Fruit fly (Drosophila melanogaster) whole organism, embryonic: ENCODE measurements around the gene Ppm1.

Experiments used
- Blimp-1 ChIP-seq: fragments of 200-800 bp; sonication (Bioruptor generic); optimal IDR thresholded peaks from 3 replicates; lab custom pipeline; 2018; ENCODE audit warnings: missing biosample characterization, missing genetic modification characterization, mild to moderate bottlenecking, moderate library complexity, missing genetic modification reagents
- CG1024 ChIP-seq: fragments of 200-800 bp; sonication (Bioruptor generic); IDR thresholded peaks from 2 replicates; pipeline ENCODE4 v1.3.6; 2022; ENCODE audit warnings: missing biosample characterization, missing genetic modification characterization
- CG10959 ChIP-seq: fragments of 200-800 bp; sonication (Bioruptor generic); IDR thresholded peaks from 2 replicates; pipeline ENCODE4 v1.3.6; 2022; ENCODE audit warnings: missing biosample characterization, missing genetic modification characterization
- CG11247 ChIP-seq: fragments of 200-800 bp; sonication (Bioruptor generic); IDR thresholded peaks from 2 replicates; pipeline ENCODE4 v1.3.6; 2022; ENCODE audit warnings: missing biosample characterization, missing genetic modification characterization
- CG13624 ChIP-seq: fragments of 200-800 bp; sonication (Bioruptor generic); optimal IDR thresholded peaks from 2 replicates; lab custom pipeline; 2016; ENCODE audit warnings: missing biosample characterization, missing genetic modification characterization
- CG13775 ChIP-seq: fragments of 200-800 bp; sonication (Bioruptor generic); optimal IDR thresholded peaks from 3 replicates; lab custom pipeline; 2017; ENCODE audit warnings: missing biosample characterization, mild to moderate bottlenecking, missing genetic modification characterization
- CG15269 ChIP-seq: fragments of 200-800 bp; sonication (Bioruptor generic); optimal IDR thresholded peaks from 2 replicates; lab custom pipeline; 2018; ENCODE audit warnings: missing biosample characterization, mild to moderate bottlenecking, missing genetic modification characterization, moderate library complexity
- CG1603 ChIP-seq: fragments of 200-800 bp; sonication (Bioruptor generic); optimal IDR thresholded peaks from 2 replicates; lab custom pipeline; 2019; ENCODE audit warnings: missing biosample characterization, mild to moderate bottlenecking, missing genetic modification characterization, moderate library complexity
- CG17328 ChIP-seq: fragments of 200-800 bp; sonication (Bioruptor generic); IDR thresholded peaks from 2 replicates; pipeline ENCODE4 v1.3.6; 2022; ENCODE audit warnings: missing biosample characterization, missing genetic modification characterization
- CG1792 ChIP-seq: fragments of 200-800 bp; sonication (Bioruptor generic); optimal IDR thresholded peaks from 2 replicates; lab custom pipeline; 2016; ENCODE audit warnings: missing biosample characterization, missing genetic modification characterization
- CG18476 ChIP-seq: fragments of 200-800 bp; sonication (Bioruptor generic); optimal IDR thresholded peaks from 2 replicates; lab custom pipeline; 2016; ENCODE audit warnings: missing biosample characterization, mild to moderate bottlenecking, missing genetic modification characterization
- CG2889 ChIP-seq: fragments of 200-800 bp; sonication (Bioruptor generic); IDR thresholded peaks from 3 replicates; pipeline ENCODE4 v1.3.6; 2022; ENCODE audit warnings: missing biosample characterization, missing genetic modification characterization
- CG3995 ChIP-seq: fragments of 200-800 bp; sonication (Bioruptor generic); optimal IDR thresholded peaks from 3 replicates; lab custom pipeline; 2016; ENCODE audit warnings: missing biosample characterization, missing genetic modification characterization
- CG4730 ChIP-seq: fragments of 200-800 bp; sonication (Bioruptor generic); IDR thresholded peaks from 2 replicates; pipeline ENCODE4 v1.3.6; 2022; ENCODE audit warnings: missing biosample characterization, missing genetic modification characterization
- CG4820 ChIP-seq: fragments of 200-800 bp; sonication (Bioruptor generic); optimal IDR thresholded peaks from 3 replicates; lab custom pipeline; 2016; ENCODE audit warnings: missing biosample characterization, missing genetic modification characterization
- CG6175 ChIP-seq: fragments of 200-800 bp; sonication (Bioruptor generic); IDR thresholded peaks from 3 replicates; pipeline ENCODE4 v1.3.6; 2022; ENCODE audit warnings: missing biosample characterization, missing genetic modification characterization
- CG6854 ChIP-seq: fragments of 200-800 bp; sonication (Bioruptor generic); optimal IDR thresholded peaks from 3 replicates; lab custom pipeline; 2017; ENCODE audit warnings: missing biosample characterization, mild to moderate bottlenecking, missing genetic modification characterization
- CG7987 ChIP-seq: fragments of 200-800 bp; sonication (Bioruptor generic); optimal IDR thresholded peaks from 2 replicates; lab custom pipeline; 2018; ENCODE audit warnings: missing biosample characterization, mild to moderate bottlenecking, missing genetic modification characterization, moderate library complexity
- CG8765 ChIP-seq: fragments of 200-800 bp; sonication (Bioruptor generic); IDR thresholded peaks from 2 replicates; pipeline ENCODE4 v1.3.6; 2022; ENCODE audit warnings: missing biosample characterization, missing genetic modification characterization
- D19A ChIP-seq: fragments of 200-800 bp; optimal IDR thresholded peaks from 3 replicates; lab custom pipeline; 2019; ENCODE audit warnings: missing biosample characterization, mild to moderate bottlenecking, missing genetic modification characterization, moderate library complexity
- D19B ChIP-seq: fragments of 200-800 bp; sonication (Bioruptor generic); optimal IDR thresholded peaks from 2 replicates; lab custom pipeline; 2017; ENCODE audit warnings: missing biosample characterization, mild to moderate bottlenecking, missing genetic modification characterization
- Dad ChIP-seq: fragments of 200-800 bp; sonication (Bioruptor generic); optimal IDR thresholded peaks from 3 replicates; lab custom pipeline; 2016; ENCODE audit warnings: missing biosample characterization, missing genetic modification characterization
- Dref ChIP-seq: fragments of 200-800 bp; sonication (Bioruptor generic); IDR thresholded peaks from 2 replicates; pipeline ENCODE4 v1.3.6; 2022; ENCODE audit warnings: missing biosample characterization, missing genetic modification characterization
- H15 ChIP-seq: fragments of 200-800 bp; sonication (Bioruptor generic); IDR thresholded peaks from 3 replicates; pipeline ENCODE4 v1.3.6; 2022; ENCODE audit warnings: missing biosample characterization, missing genetic modification characterization
- Hr51 ChIP-seq, 2 experiments: fragments of 200-800 bp; sonication (Bioruptor generic); optimal IDR thresholded peaks; 2 replicates in 1 of 2; 3 replicates in 1 of 2; lab custom pipeline; 2016 to 2018; ENCODE audit warnings: missing biosample characterization in 2 of 2, missing genetic modification characterization in 2 of 2, mild to moderate bottlenecking in 1 of 2, moderate library complexity in 1 of 2
- Kr ChIP-seq: fragments of 200-800 bp; sonication (Bioruptor generic); optimal IDR thresholded peaks from 2 replicates; lab custom pipeline; 2017; ENCODE audit warnings: missing biosample characterization, mild to moderate bottlenecking, missing genetic modification characterization
- Lhr ChIP-seq: fragments of 200-800 bp; sonication (Bioruptor generic); optimal IDR thresholded peaks from 3 replicates; lab custom pipeline; 2017; ENCODE audit warnings: mild to moderate bottlenecking, missing biosample characterization, missing genetic modification reagents, missing genetic modification characterization
- Lim3 ChIP-seq: fragments of 200-800 bp; sonication (Bioruptor generic); IDR thresholded peaks from 2 replicates; pipeline ENCODE4 v1.3.6; 2022; ENCODE audit warnings: missing biosample characterization, missing genetic modification characterization
- Mes4 ChIP-seq: fragments of 200-800 bp; sonication (Bioruptor generic); optimal IDR thresholded peaks from 2 replicates; lab custom pipeline; 2016; ENCODE audit warnings: missing biosample characterization, missing genetic modification characterization
- Usf ChIP-seq: fragments of 200-800 bp; sonication (Bioruptor generic); optimal IDR thresholded peaks from 2 replicates; lab custom pipeline; 2017; ENCODE audit warnings: missing genotype, missing biosample characterization, missing genetic modification characterization
- Xbp1 ChIP-seq: fragments of 200-800 bp; sonication (Bioruptor generic); optimal IDR thresholded peaks from 3 replicates; lab custom pipeline; 2016; ENCODE audit warnings: missing biosample characterization, mild to moderate bottlenecking, missing genetic modification characterization
- abd-A ChIP-seq: fragments of 200-800 bp; sonication (Bioruptor generic); optimal IDR thresholded peaks from 3 replicates; lab custom pipeline; 2019; ENCODE audit warnings: missing biosample characterization, mild to moderate bottlenecking, missing genetic modification characterization, moderate library complexity
- aop ChIP-seq: fragments of 200-800 bp; sonication (Bioruptor generic); IDR thresholded peaks from 2 replicates; pipeline ENCODE4 v1.3.6; 2022; ENCODE audit warnings: missing biosample characterization, missing genetic modification characterization
- crol ChIP-seq: fragments of 200-800 bp; sonication (Bioruptor generic); IDR thresholded peaks from 2 replicates; pipeline ENCODE4 v1.3.6; 2022; ENCODE audit warnings: missing biosample characterization, missing genetic modification characterization
- dan ChIP-seq: fragments of 200-800 bp; sonication (Bioruptor generic); IDR thresholded peaks from 2 replicates; pipeline ENCODE4 v1.3.6; 2022; ENCODE audit warnings: missing biosample characterization, missing genetic modification characterization
- esg ChIP-seq: fragments of 200-800 bp; sonication (Bioruptor generic); conservative IDR thresholded peaks from 2 replicates; pipeline ENCODE4 v1.3.6; 2022; ENCODE audit warnings: missing biosample characterization, missing genetic modification characterization
- fd96Cb ChIP-seq: fragments of 200-800 bp; sonication (Bioruptor generic); optimal IDR thresholded peaks from 2 replicates; lab custom pipeline; 2018; ENCODE audit warnings: missing biosample characterization, mild to moderate bottlenecking, missing genetic modification characterization, moderate library complexity
- gcm ChIP-seq: fragments of 200-800 bp; sonication (Bioruptor generic); optimal IDR thresholded peaks from 2 replicates; lab custom pipeline; 2019; ENCODE audit warnings: missing biosample characterization, mild to moderate bottlenecking, missing genetic modification characterization, moderate library complexity
- gcm2 ChIP-seq: fragments of 200-800 bp; sonication (Bioruptor generic); optimal IDR thresholded peaks from 2 replicates; lab custom pipeline; 2016; ENCODE audit warnings: missing biosample characterization, missing genetic modification characterization
- grau ChIP-seq: fragments of 200-800 bp; optimal IDR thresholded peaks from 3 replicates; lab custom pipeline; 2019; ENCODE audit warnings: missing biosample characterization, mild to moderate bottlenecking, missing genetic modification characterization, moderate library complexity
- gro ChIP-seq: fragments of 200-800 bp; sonication (Bioruptor generic); optimal IDR thresholded peaks from 2 replicates; lab custom pipeline; 2016; ENCODE audit warnings: missing biosample characterization, missing genetic modification characterization
- gsb ChIP-seq: fragments of 200-800 bp; sonication (Bioruptor generic); IDR thresholded peaks from 2 replicates; pipeline ENCODE4 v1.3.6; 2022; ENCODE audit warnings: missing biosample characterization, missing genetic modification characterization
- ham ChIP-seq: fragments of 200-800 bp; sonication (Bioruptor generic); IDR thresholded peaks from 2 replicates; pipeline ENCODE4 v1.3.6; 2022; ENCODE audit warnings: missing biosample characterization, missing genetic modification characterization
- klu ChIP-seq: fragments of 200-800 bp; sonication (Bioruptor generic); IDR thresholded peaks from 2 replicates; pipeline ENCODE4 v1.3.6; 2022; ENCODE audit warnings: missing biosample characterization, missing genetic modification characterization
- nerfin-1 ChIP-seq: fragments of 200-800 bp; sonication (Bioruptor generic); optimal IDR thresholded peaks from 3 replicates; lab custom pipeline; 2019; ENCODE audit warnings: missing biosample characterization, mild to moderate bottlenecking, missing genetic modification characterization, moderate library complexity
- nerfin-2 ChIP-seq: fragments of 200-800 bp; sonication (Bioruptor generic); IDR thresholded peaks from 2 replicates; pipeline ENCODE4 v1.3.6; 2022; ENCODE audit warnings: missing biosample characterization, missing genetic modification characterization; ENCODE audit not compliant: partially characterized antibody
- nom ChIP-seq: fragments of 200-800 bp; sonication (Bioruptor generic); optimal IDR thresholded peaks from 2 replicates; lab custom pipeline; 2017; ENCODE audit warnings: missing biosample characterization, missing genetic modification characterization, mild to moderate bottlenecking, moderate library complexity, missing genetic modification reagents
- sens-2 ChIP-seq: fragments of 200-800 bp; sonication (Bioruptor generic); IDR thresholded peaks from 2 replicates; pipeline ENCODE4 v1.3.6; 2022; ENCODE audit warnings: missing biosample characterization, missing genetic modification characterization
- tin ChIP-seq: fragments of 200-800 bp; sonication (Bioruptor generic); optimal IDR thresholded peaks from 3 replicates; lab custom pipeline; 2016; ENCODE audit warnings: missing biosample characterization, missing genetic modification characterization
- toy ChIP-seq: fragments of 200-800 bp; sonication (Bioruptor generic); IDR thresholded peaks from 2 replicates; pipeline ENCODE4 v1.3.6; 2022; ENCODE audit warnings: missing biosample characterization, missing genetic modification characterization
- yki ChIP-seq: fragments of >200 bp; optimal IDR thresholded peaks from 3 replicates; lab custom pipeline; 2018

The Ppm1 gene

dm6 chr3L:540432-540973 lies 40.6 kb upstream of the Ppm1 start, which contains the start of the genes klar and BORCS6 (continued):
- TF ChIP-seq Hr51 (GFP tag; optimal IDR thresholded peaks at IDR 0.05; lab: Kevin White, UChicago) (peak; percentile 42 to 63), gro (peak; percentile 91), CG3995 (GFP tag; lab: Kevin White, UChicago) (peak; percentile 26), CG2889 (GFP tag; lab: Robert Waterston, UW) (0 out of 3 replicates have a peak, but pooled peaks have one; percentile 56), esg (GFP tag; lab: Robert Waterston, UW) (no peak; the same call in 1 of the 2 replicates), Mes4 (GFP tag; lab: Kevin White, UChicago) (peak; percentile 13), CG6175 (no peak), D19A (tag; lab: Kevin White, UChicago) (no peak), CG17328 (GFP tag; lab: Robert Waterston, UW) (peak; percentile 11; the same call in 1 of the 2 replicates), CG15269 (peak; percentile 29), crol (GFP tag; lab: Robert Waterston, UW) (no peak), nerfin-2 (GFP tag; lab: Robert Waterston, UW) (peak; percentile 92), CG8765 (GFP tag; lab: Robert Waterston, UW) (no peak), CG13624 (peak; percentile 65), CG7987 (peak; percentile 49), sens-2 (GFP tag; lab: Robert Waterston, UW) (no peak), Lim3 (GFP tag; lab: Robert Waterston, UW) (no peak), Kr (GFP tag; lab: Kevin White, UChicago) (no peak), dan (GFP tag; lab: Robert Waterston, UW) (no peak), abd-A (tag; lab: Kevin White, UChicago) (peak; percentile 57), ham (no peak), tin (GFP tag; lab: Kevin White, UChicago) (peak; percentile 59), grau (tag; lab: Kevin White, UChicago) (peak; percentile 63), yki (lab: Kevin White, UChicago) (no peak), Blimp-1 (peak; percentile 29), Xbp1 (peak; percentile 77), CG11247 (GFP tag; lab: Robert Waterston, UW) (0 out of 2 replicates have a peak, but pooled peaks have one; percentile 17), gcm (GFP tag; lab: Kevin White, UChicago) (peak; percentile 10), CG4820 (GFP tag; lab: Kevin White, UChicago) (peak; percentile 6), CG18476 (GFP tag; lab: Kevin White, UChicago) (peak; percentile 34), CG10959 (GFP tag; lab: Robert Waterston, UW) (no peak), H15 (GFP tag; lab: Robert Waterston, UW) (no peak), D19B (GFP tag; lab: Kevin White, UChicago) (no peak), Dref (GFP tag; lab: Robert Waterston, UW) (peak; percentile 87), CG1792 (peak; percentile 38), fd96Cb (tag; lab: Kevin White, UChicago) (peak; percentile 15), klu (GFP tag; lab: Robert Waterston, UW) (no peak; the same call in 1 of the 2 replicates), gsb (GFP tag; lab: Robert Waterston, UW) (0 out of 2 replicates have a peak, but pooled peaks have one; percentile 7), nerfin-1 (peak; percentile 45), Usf (no peak), Dad (GFP tag; lab: Kevin White, UChicago) (peak; percentile 52), CG1603 (tag; lab: Kevin White, UChicago) (peak; percentile 89), toy (no peak), CG6854 (peak; percentile 29), gcm2 (peak; percentile 20), Lhr (GFP tag; lab: Kevin White, UChicago) (peak; percentile 94), aop (GFP tag; lab: Robert Waterston, UW) (no peak), nom (GFP tag; lab: Kevin White, UChicago) (no peak), CG4730 (no peak), CG13775 (peak; percentile 61), CG1024 (GFP tag; lab: Robert Waterston, UW) (peak; percentile 41)
